Worm (Caenorhabditis elegans) whole organism, midembryonic: Measurements from ENCODE around the gene arrd-1.

Source experiments
- T22C8.4 ChIP-seq: fragments of 200-800 bp; sonication (Bioruptor generic); IDR thresholded peaks from 2 replicates; pipeline ENCODE4 v1.3.6; 2022; ENCODE audit warnings: missing genetic modification characterization, missing compliant biosample characterization
- cog-1 ChIP-seq: sonication (generic microtip); optimal IDR thresholded peaks from 2 replicates; lab custom pipeline; 2016; ENCODE audit warnings: missing genetic modification characterization, missing compliant biosample characterization
- flt-1 ChIP-seq: fragments of 200-800 bp; sonication (Bioruptor generic); IDR thresholded peaks from 2 replicates; pipeline ENCODE4 v1.3.6; 2022; ENCODE audit warnings: missing genetic modification characterization, missing compliant biosample characterization

- TF ChIP-seq cog-1 (tag; lab: Kevin White, UChicago) (no peak), flt-1 (GFP tag; lab: Robert Waterston, UW) (no peak), T22C8.4 (GFP tag; lab: Robert Waterston, UW) (no peak)
Measured at ce11 chrII:587533-587932, 39.8 kb upstream of the arrd-1 start, which contains the start of gene fbxb-34.
